Worm (Caenorhabditis elegans) whole organism, late embryonic: ENCODE data around the gene R05F9.11.

Experiments used
- ama-1 ChIP-seq: fragments of 150-350 bp; optimal IDR thresholded peaks from 2 replicates; lab custom pipeline; 2014
- ets-4 ChIP-seq: sonication (generic microtip); optimal IDR thresholded peaks from 2 replicates; lab custom pipeline; 2016; ENCODE audit warnings: missing genetic modification characterization, missing compliant biosample characterization
- fkh-10 ChIP-seq: fragments of 150-350 bp; optimal IDR thresholded peaks from 2 replicates; lab custom pipeline; 2014; ENCODE audit warnings: missing biosample characterization, missing genetic modification reagents, missing genetic modification characterization
- lim-6 ChIP-seq: sonication (generic microtip); optimal IDR thresholded peaks from 2 replicates; lab custom pipeline; 2016; ENCODE audit warnings: missing genetic modification characterization, missing compliant biosample characterization
- lin-11 ChIP-seq: fragments of 200-800 bp; sonication (Bioruptor generic); optimal IDR thresholded peaks from 2 replicates; lab custom pipeline; 2018; ENCODE audit warnings: mild to moderate bottlenecking, missing genetic modification characterization, missing compliant biosample characterization
- npax-4 ChIP-seq: sonication (generic microtip); optimal IDR thresholded peaks from 2 replicates; lab custom pipeline; 2016; ENCODE audit warnings: missing genetic modification characterization, missing compliant biosample characterization
- pha-4 ChIP-seq: fragments of 150-350 bp; optimal IDR thresholded peaks from 2 replicates; lab custom pipeline; 2018; ENCODE audit warnings: missing biosample characterization, missing genetic modification reagents, missing genetic modification characterization
- sdc-2 ChIP-seq: sonication (generic microtip); optimal IDR thresholded peaks from 2 replicates; lab custom pipeline; 2016; ENCODE audit warnings: missing genotype, missing genetic modification characterization, missing compliant biosample characterization
- sox-4 ChIP-seq: sonication (generic microtip); optimal IDR thresholded peaks from 2 replicates; lab custom pipeline; 2017; ENCODE audit warnings: mild to moderate bottlenecking, missing genetic modification characterization, inconsistent platforms, missing compliant biosample characterization
- unc-86 ChIP-seq: sonication (generic microtip); optimal IDR thresholded peaks from 2 replicates; lab custom pipeline; 2016; ENCODE audit warnings: missing genetic modification characterization, missing compliant biosample characterization

ce11 chrII:4943849-4944248 is 29.8 kb upstream of the R05F9.11 start, which contains the start of gene mdt-4:
- TF ChIP-seq ama-1 (lab: Kevin White, UChicago) (no peak), sox-4 (tag; lab: Kevin White, UChicago) (no peak), lim-6 (tag; lab: Kevin White, UChicago) (no peak), fkh-10 (no peak), pha-4 (no peak), lin-11 (tag; lab: Kevin White, UChicago) (no peak), ets-4 (tag; lab: Kevin White, UChicago) (no peak), unc-86 (tag; lab: Kevin White, UChicago) (no peak), sdc-2 (no peak), npax-4 (tag; lab: Kevin White, UChicago) (no peak)
